Worm (Caenorhabditis elegans): ENCODE measurements around the gene C40A11.4.

ce11 chrII:2091972-2092371 is 45.2 kb upstream of the C40A11.4 start, which contains the start of gene T16A1.10:
- no peak for TF ChIP-seq fkh-10 (GFP tag; optimal IDR thresholded peaks at IDR 0.05)
- no peak for TF ChIP-seq sox-4 (tag; optimal IDR thresholded peaks at IDR 0.05)
- TF ChIP-seq nfya-1 (tag; optimal IDR thresholded peaks at IDR 0.05) = no peak
- no peak for TF ChIP-seq pha-4 (tag; optimal IDR thresholded peaks at IDR 0.05)
